Worm (Caenorhabditis elegans) whole organism, late embryonic: ENCODE data around the gene T09A12.1.

Experiments
- K09A11.1 ChIP-seq: sonication (generic microtip); optimal IDR thresholded peaks from 2 replicates; lab custom pipeline; 2017; ENCODE audit warnings: antibody characterized with exemption, mild to moderate bottlenecking, missing genetic modification characterization, missing compliant biosample characterization; ENCODE audit not compliant: insufficient read depth
- ama-1 ChIP-seq: fragments of 150-350 bp; optimal IDR thresholded peaks from 2 replicates; lab custom pipeline; 2014
- ceh-34 ChIP-seq: sonication (generic microtip); optimal IDR thresholded peaks from 2 replicates; lab custom pipeline; 2016; ENCODE audit warnings: mild to moderate bottlenecking, missing genetic modification characterization, missing compliant biosample characterization

ce11 chrIV:8243170-8243569, 1.0 kb upstream of the T09A12.1 start:
- TF ChIP-seq K09A11.1 (tag; lab: Kevin White, UChicago): no peak
- TF ChIP-seq ceh-34 (tag; lab: Kevin White, UChicago): no peak
- no peak for TF ChIP-seq ama-1 (lab: Kevin White, UChicago)
